Fruit fly (Drosophila melanogaster) whole organism, embryonic: ENCODE measurements around the gene CG32195.

ENCODE experiments used
- Bgb ChIP-seq: fragments of 200-800 bp; sonication (Bioruptor generic); IDR thresholded peaks from 2 replicates; pipeline ENCODE4 v1.3.6; 2022; ENCODE audit warnings: missing biosample characterization, missing genetic modification characterization; ENCODE audit not compliant: partially characterized antibody
- Blimp-1 ChIP-seq: fragments of 200-800 bp; sonication (Bioruptor generic); optimal IDR thresholded peaks from 3 replicates; lab custom pipeline; 2018; ENCODE audit warnings: missing biosample characterization, missing genetic modification characterization, mild to moderate bottlenecking, moderate library complexity, missing genetic modification reagents
- C15 ChIP-seq: fragments of 200-800 bp; sonication (Bioruptor generic); IDR thresholded peaks from 3 replicates; pipeline ENCODE4 v1.3.6; 2022; ENCODE audit warnings: missing biosample characterization, missing genetic modification characterization
- CG10366 ChIP-seq: fragments of 200-800 bp; sonication (Bioruptor generic); IDR thresholded peaks from 2 replicates; pipeline ENCODE4 v1.3.6; 2022; ENCODE audit warnings: missing biosample characterization, missing genetic modification characterization
- CG11247 ChIP-seq: fragments of 200-800 bp; sonication (Bioruptor generic); IDR thresholded peaks from 2 replicates; pipeline ENCODE4 v1.3.6; 2022; ENCODE audit warnings: missing biosample characterization, missing genetic modification characterization
- CG12155 ChIP-seq: fragments of 200-800 bp; sonication (Bioruptor generic); optimal IDR thresholded peaks from 3 replicates; lab custom pipeline; 2016; ENCODE audit warnings: missing biosample characterization, missing genetic modification characterization
- CG15073 ChIP-seq: fragments of 200-800 bp; sonication (Bioruptor generic); optimal IDR thresholded peaks from 2 replicates; lab custom pipeline; 2016; ENCODE audit warnings: missing biosample characterization, missing genetic modification characterization
- CG17361 ChIP-seq: fragments of 200-800 bp; sonication (Bioruptor generic); IDR thresholded peaks from 3 replicates; pipeline ENCODE4 v1.3.6; 2022; ENCODE audit warnings: missing biosample characterization, missing genetic modification characterization
- CG17568 ChIP-seq: fragments of 200-800 bp; sonication (Bioruptor generic); optimal IDR thresholded peaks from 2 replicates; lab custom pipeline; 2018; ENCODE audit warnings: missing biosample characterization, mild to moderate bottlenecking, missing genetic modification characterization, moderate library complexity
- CG17612 ChIP-seq: fragments of 200-800 bp; sonication (Bioruptor generic); IDR thresholded peaks from 2 replicates; pipeline ENCODE4 v1.3.6; 2022; ENCODE audit warnings: missing biosample characterization, missing genetic modification characterization
- CG17829 ChIP-seq: fragments of 200-800 bp; optimal IDR thresholded peaks from 2 replicates; lab custom pipeline; 2019; ENCODE audit warnings: missing biosample characterization, mild to moderate bottlenecking, missing genetic modification characterization, moderate library complexity
- CG1832 ChIP-seq: fragments of 200-800 bp; sonication (Bioruptor generic); optimal IDR thresholded peaks from 2 replicates; lab custom pipeline; 2017; ENCODE audit warnings: missing biosample characterization, mild to moderate bottlenecking, missing genetic modification characterization, inconsistent platforms
- CG34224 ChIP-seq: fragments of 200-800 bp; sonication (Bioruptor generic); IDR thresholded peaks from 3 replicates; pipeline ENCODE4 v1.3.6; 2022; ENCODE audit warnings: missing biosample characterization, missing genetic modification characterization; ENCODE audit not compliant: partially characterized antibody
- CG4424 ChIP-seq: fragments of 200-800 bp; sonication (Bioruptor generic); optimal IDR thresholded peaks from 3 replicates; lab custom pipeline; 2016; ENCODE audit warnings: missing biosample characterization, missing genetic modification characterization
- CG7987 ChIP-seq: fragments of 200-800 bp; sonication (Bioruptor generic); optimal IDR thresholded peaks from 2 replicates; lab custom pipeline; 2018; ENCODE audit warnings: missing biosample characterization, mild to moderate bottlenecking, missing genetic modification characterization, moderate library complexity
- CG9609 ChIP-seq: fragments of 200-800 bp; sonication (Bioruptor generic); optimal IDR thresholded peaks from 3 replicates; lab custom pipeline; 2016; ENCODE audit warnings: missing biosample characterization, missing genetic modification characterization
- Camta ChIP-seq: fragments of 200-800 bp; sonication (Bioruptor generic); optimal IDR thresholded peaks from 2 replicates; lab custom pipeline; 2016; ENCODE audit warnings: missing biosample characterization, missing genetic modification characterization
- Deaf1 ChIP-seq: fragments of 200-800 bp; optimal IDR thresholded peaks from 3 replicates; lab custom pipeline; 2019; ENCODE audit warnings: missing biosample characterization, mild to moderate bottlenecking, missing genetic modification characterization, moderate library complexity
- Doc2 ChIP-seq: fragments of 200-800 bp; sonication (Bioruptor generic); IDR thresholded peaks from 2 replicates; pipeline ENCODE4 v1.3.6; 2022; ENCODE audit warnings: missing biosample characterization, missing genetic modification characterization
- Gug ChIP-seq: fragments of 200-800 bp; sonication (Bioruptor generic); IDR thresholded peaks from 4 replicates; pipeline ENCODE4 v1.3.6; 2022; ENCODE audit warnings: missing biosample characterization, missing genetic modification characterization
- HLH3B ChIP-seq: fragments of 200-800 bp; sonication (Bioruptor generic); IDR thresholded peaks from 2 replicates; pipeline ENCODE4 v1.3.6; 2022; ENCODE audit warnings: missing biosample characterization, missing genetic modification characterization
- HmgD ChIP-seq: fragments of 200-800 bp; sonication (Bioruptor generic); optimal IDR thresholded peaks from 3 replicates; lab custom pipeline; 2016; ENCODE audit warnings: missing biosample characterization, missing genetic modification characterization
- Hr78 ChIP-seq, 2 experiments: fragments of 200-800 bp in 1 of 2; fragments of >200 bp in 1 of 2; sonication (Bioruptor generic) in 1 of 2; optimal IDR thresholded peaks; 2 replicates each; lab custom pipeline; 2017 to 2019; ENCODE audit warnings: missing biosample characterization in 2 of 2, missing genetic modification characterization in 2 of 2, mild to moderate bottlenecking in 1 of 2, moderate library complexity in 1 of 2
- Meics ChIP-seq: fragments of 200-800 bp; sonication (Bioruptor generic); optimal IDR thresholded peaks from 2 replicates; lab custom pipeline; 2017; ENCODE audit warnings: missing biosample characterization, mild to moderate bottlenecking, missing genetic modification characterization
- Mrtf ChIP-seq: fragments of 200-800 bp; sonication (Bioruptor generic); IDR thresholded peaks from 3 replicates; pipeline ENCODE4 v1.3.6; 2022; ENCODE audit warnings: missing biosample characterization, missing genetic modification characterization
- Neu2 ChIP-seq: fragments of 200-800 bp; sonication (Bioruptor generic); optimal IDR thresholded peaks from 3 replicates; lab custom pipeline; 2016; ENCODE audit warnings: missing biosample characterization, missing genetic modification characterization, borderline replicate concordance
- Nf-YA ChIP-seq: fragments of 200-800 bp; sonication (Bioruptor generic); IDR thresholded peaks from 2 replicates; pipeline ENCODE4 v1.3.6; 2022; ENCODE audit warnings: missing biosample characterization, missing genetic modification characterization
- Rx ChIP-seq: fragments of 200-800 bp; sonication (Bioruptor generic); IDR thresholded peaks from 2 replicates; pipeline ENCODE4 v1.3.6; 2022; ENCODE audit warnings: missing biosample characterization, missing genetic modification characterization
- Sry-δ ChIP-seq: fragments of 200-800 bp; sonication (Bioruptor generic); optimal IDR thresholded peaks from 2 replicates; lab custom pipeline; 2016; ENCODE audit warnings: missing biosample characterization, missing genetic modification characterization
- Tbp ChIP-seq: fragments of >200 bp; optimal IDR thresholded peaks from 2 replicates; lab custom pipeline; 2018; ENCODE audit warnings: missing biosample characterization, missing genetic modification characterization
- Vsx1 ChIP-seq: fragments of 200-800 bp; sonication (Bioruptor generic); optimal IDR thresholded peaks from 2 replicates; lab custom pipeline; 2017; ENCODE audit warnings: missing biosample characterization, mild to moderate bottlenecking, missing genetic modification characterization, missing genetic modification reagents
- YL-1 ChIP-seq: fragments of 200-800 bp; sonication (Bioruptor generic); optimal IDR thresholded peaks from 3 replicates; lab custom pipeline; 2017; ENCODE audit warnings: missing biosample characterization, mild to moderate bottlenecking, missing genetic modification characterization
- crc ChIP-seq: fragments of 200-800 bp; sonication (Bioruptor generic); optimal IDR thresholded peaks from 2 replicates; lab custom pipeline; 2016; ENCODE audit warnings: missing biosample characterization, missing genetic modification characterization
- disco-r ChIP-seq: fragments of 200-800 bp; sonication (Bioruptor generic); optimal IDR thresholded peaks from 2 replicates; lab custom pipeline; 2016; ENCODE audit warnings: missing biosample characterization, missing genetic modification characterization
- dpn ChIP-seq, 2 experiments: fragments of 200-800 bp; sonication (Bioruptor generic); optimal IDR thresholded peaks; 3 replicates each; lab custom pipeline; 2016; ENCODE audit warnings: missing biosample characterization in 2 of 2, missing genetic modification characterization in 2 of 2
- dysf ChIP-seq: fragments of 200-800 bp; sonication (Bioruptor generic); IDR thresholded peaks from 3 replicates; pipeline ENCODE4 v1.3.6; 2022; ENCODE audit warnings: missing biosample characterization, missing genetic modification characterization
- ewg ChIP-seq: fragments of 200-800 bp; sonication (Bioruptor generic); optimal IDR thresholded peaks from 3 replicates; lab custom pipeline; 2017; ENCODE audit warnings: mild to moderate bottlenecking, missing biosample characterization, missing genetic modification reagents, missing genetic modification characterization
- fd96Cb ChIP-seq: fragments of 200-800 bp; sonication (Bioruptor generic); optimal IDR thresholded peaks from 2 replicates; lab custom pipeline; 2018; ENCODE audit warnings: missing biosample characterization, mild to moderate bottlenecking, missing genetic modification characterization, moderate library complexity
- gro ChIP-seq: fragments of 200-800 bp; sonication (Bioruptor generic); optimal IDR thresholded peaks from 2 replicates; lab custom pipeline; 2016; ENCODE audit warnings: missing biosample characterization, missing genetic modification characterization
- gsb-n ChIP-seq: fragments of 200-800 bp; sonication (Bioruptor generic); optimal IDR thresholded peaks from 3 replicates; lab custom pipeline; 2018; ENCODE audit warnings: missing biosample characterization, mild to moderate bottlenecking, missing genetic modification characterization
- ken ChIP-seq: fragments of 200-800 bp; sonication (Bioruptor generic); IDR thresholded peaks from 3 replicates; pipeline ENCODE4 v1.3.6; 2022; ENCODE audit warnings: missing biosample characterization, missing genetic modification characterization
- mld ChIP-seq: fragments of 200-800 bp; sonication (Bioruptor generic); IDR thresholded peaks from 3 replicates; pipeline ENCODE4 v1.3.6; 2022; ENCODE audit warnings: missing biosample characterization, missing genetic modification characterization; ENCODE audit not compliant: partially characterized antibody
- nerfin-1 ChIP-seq: fragments of 200-800 bp; sonication (Bioruptor generic); optimal IDR thresholded peaks from 3 replicates; lab custom pipeline; 2019; ENCODE audit warnings: missing biosample characterization, mild to moderate bottlenecking, missing genetic modification characterization, moderate library complexity
- nerfin-2 ChIP-seq: fragments of 200-800 bp; sonication (Bioruptor generic); IDR thresholded peaks from 2 replicates; pipeline ENCODE4 v1.3.6; 2022; ENCODE audit warnings: missing biosample characterization, missing genetic modification characterization; ENCODE audit not compliant: partially characterized antibody
- otp ChIP-seq: fragments of 200-800 bp; sonication (Bioruptor generic); IDR thresholded peaks from 3 replicates; pipeline ENCODE4, ENCODE4 v1.3.6; 2022; ENCODE audit warnings: missing biosample characterization, missing genetic modification characterization
- pan ChIP-seq, 4 experiments: fragments of >200 bp in 3 of 4; fragments of 200-800 bp in 1 of 4; sonication (Bioruptor generic) in 1 of 4; optimal IDR thresholded peaks in 3 of 4; IDR thresholded peaks in 1 of 4; 2 replicates each; pipeline versions ENCODE4 v1.3.6 to Lab custom; 2017 to 2022; ENCODE audit warnings: missing biosample characterization in 2 of 4, missing genetic modification characterization in 2 of 4, mixed read lengths in 1 of 4
- sens ChIP-seq: fragments of 200-800 bp; sonication (Bioruptor generic); peaks from one replicate; lab custom pipeline; 2016; ENCODE audit warnings: missing biosample characterization, missing genetic modification characterization
- sima ChIP-seq: fragments of 200-800 bp; sonication (Bioruptor generic); optimal IDR thresholded peaks from 2 replicates; lab custom pipeline; 2016; ENCODE audit warnings: missing biosample characterization, missing genetic modification characterization
- tgo ChIP-seq: fragments of 200-800 bp; sonication (Bioruptor generic); IDR thresholded peaks from 3 replicates; pipeline ENCODE4 v1.3.6; 2022; ENCODE audit warnings: missing biosample characterization, missing genetic modification characterization
- yki ChIP-seq: fragments of >200 bp; optimal IDR thresholded peaks from 3 replicates; lab custom pipeline; 2018

The CG32195 gene

dm6 chr3L:18148418-18148973 lies 35.7 kb downstream of the CG32195 start, which contains the start of gene CG7330 (continued):
- TF ChIP-seq pan (optimal IDR thresholded peaks at IDR 0.05; lab: Kevin White, UChicago) = no peak
- peak in 1 of 2 experiments; percentile 90 for TF ChIP-seq pan (GFP tag; optimal IDR thresholded peaks at IDR 0.05 in 1 of 2, IDR thresholded peaks at IDR 0.05 in 1 of 2)
- TF ChIP-seq Deaf1 (tag; lab: Kevin White, UChicago) = peak; percentile 75
- no peak for TF ChIP-seq yki (lab: Kevin White, UChicago)
- peak; percentile 93 for TF ChIP-seq Meics (GFP tag; lab: Kevin White, UChicago)
- peak; percentile 80 for TF ChIP-seq gsb-n
- peak; percentile 90 for TF ChIP-seq CG4424 (GFP tag; lab: Kevin White, UChicago)
- no peak for TF ChIP-seq CG34224
- TF ChIP-seq CG17612 = no peak; the same call in 1 of the 2 replicates
- TF ChIP-seq Nf-YA = peak; percentile 52; the same call in 1 of the 2 replicates
- peak; percentile 84 for TF ChIP-seq Blimp-1
- no peak for TF ChIP-seq Neu2 (GFP tag; lab: Kevin White, UChicago)
- TF ChIP-seq Tbp (GFP tag; lab: Kevin White, UChicago) = no peak
- TF ChIP-seq ewg (GFP tag; lab: Kevin White, UChicago) = peak; percentile 88
- TF ChIP-seq crc (GFP tag; lab: Kevin White, UChicago) = no peak
- TF ChIP-seq mld (GFP tag; lab: Robert Waterston, UW) = no peak
- TF ChIP-seq CG17568 (GFP tag; lab: Kevin White, UChicago) = peak; percentile 72
- TF ChIP-seq Gug (GFP tag; lab: Robert Waterston, UW) = peak; percentile 79
- TF ChIP-seq CG15073 (GFP tag; lab: Kevin White, UChicago) = no peak
- TF ChIP-seq otp (GFP tag; lab: Robert Waterston, UW) = no peak
- peak; percentile 56 for TF ChIP-seq YL-1
- no peak for TF ChIP-seq Bgb (GFP tag; lab: Robert Waterston, UW)
- TF ChIP-seq CG11247 (GFP tag; lab: Robert Waterston, UW) = peak; percentile 77
- peak; percentile 23 for TF ChIP-seq CG9609 (GFP tag; lab: Kevin White, UChicago)
- TF ChIP-seq CG12155 (GFP tag; lab: Kevin White, UChicago) = peak; percentile 86
- peak; percentile 71; the same call in 2 of the 3 replicates for TF ChIP-seq C15
- TF ChIP-seq CG1832 (GFP tag; lab: Kevin White, UChicago) = no peak
- TF ChIP-seq HLH3B (GFP tag; lab: Robert Waterston, UW) = peak; percentile 88
- peak; percentile 84 for TF ChIP-seq CG10366 (GFP tag; lab: Robert Waterston, UW)
- no peak for TF ChIP-seq sima (GFP tag; lab: Kevin White, UChicago)
- TF ChIP-seq Mrtf (GFP tag; lab: Robert Waterston, UW) = peak; percentile 72
- TF ChIP-seq dysf = peak; percentile 94
- peak; percentile 92 for TF ChIP-seq tgo (GFP tag; lab: Robert Waterston, UW)
- TF ChIP-seq CG7987 (GFP tag; lab: Kevin White, UChicago) = peak; percentile 63
- no peak for TF ChIP-seq nerfin-2 (GFP tag; lab: Robert Waterston, UW)
- peak; percentile 65 to 92 for TF ChIP-seq dpn (GFP tag; optimal IDR thresholded peaks at IDR 0.05; lab: Kevin White, UChicago)
- TF ChIP-seq HmgD (GFP tag; lab: Kevin White, UChicago) = no peak
- TF ChIP-seq Hr78 (GFP tag; optimal IDR thresholded peaks at IDR 0.05; lab: Kevin White, UChicago) = peak in 1 of 2 experiments; percentile 82
- peak; percentile 14 for TF ChIP-seq gro (GFP tag; lab: Kevin White, UChicago)
- TF ChIP-seq CG17829 = peak; percentile 91
- peak; percentile 3 for TF ChIP-seq Sry-δ (GFP tag; lab: Kevin White, UChicago)
- no peak for TF ChIP-seq disco-r (GFP tag; lab: Kevin White, UChicago)
- TF ChIP-seq CG17361 (GFP tag; lab: Robert Waterston, UW) = peak; percentile 98
- TF ChIP-seq Doc2 (GFP tag; lab: Robert Waterston, UW) = peak; percentile 21; the same call in 1 of the 2 replicates
- TF ChIP-seq Rx (GFP tag; lab: Robert Waterston, UW) = peak; percentile 68
- TF ChIP-seq Vsx1 = peak; percentile 72
- TF ChIP-seq nerfin-1 = peak; percentile 92
- peak; percentile 38 for TF ChIP-seq Camta (GFP tag; lab: Kevin White, UChicago)
- TF ChIP-seq ken (GFP tag; lab: Robert Waterston, UW) = peak; percentile 66
- peak; percentile 94 for TF ChIP-seq fd96Cb (tag; lab: Kevin White, UChicago)
- peak; percentile 90 for TF ChIP-seq sens (GFP tag; lab: Kevin White, UChicago)
